Worm (Caenorhabditis elegans) whole organism, L4/young adult: Measurements from ENCODE around the gene rpac-40.

ENCODE experiments used
- W03F9.2 ChIP-seq: fragments of 150-350 bp; optimal IDR thresholded peaks from 2 replicates; lab custom pipeline; 2014; ENCODE audit warnings: missing biosample characterization, missing genetic modification characterization
- dao-5 ChIP-seq: sonication (generic microtip); optimal IDR thresholded peaks from 2 replicates; lab custom pipeline; 2016; ENCODE audit warnings: missing genotype, missing genetic modification characterization, moderate library complexity, missing compliant biosample characterization
- him-1 ChIP-seq: sonication (generic microtip); optimal IDR thresholded peaks from 2 replicates; lab custom pipeline; 2016; ENCODE audit warnings: missing genotype, missing genetic modification reagents, missing genetic modification characterization, missing compliant biosample characterization

rpac-40 gene

ce11 chrV:4199185-4199584 is at the start of gene rpac-40:
Gene rpac-40, plus strand, starts transcription at chrV:4199485.
- TF ChIP-seq W03F9.2 (tag; lab: Kevin White, UChicago) (no peak), him-1 (tag; lab: Kevin White, UChicago) (no peak), dao-5 (tag; lab: Kevin White, UChicago) (no peak)

ce11 chrV:4151400-4151799 is 47.9 kb upstream of the rpac-40 start:
- TF ChIP-seq dao-5 (tag; lab: Kevin White, UChicago) (no peak), W03F9.2 (tag; lab: Kevin White, UChicago) (no peak), him-1 (tag; lab: Kevin White, UChicago) (no peak)

ce11 chrV:4152200-4152599 is 47.1 kb upstream of the rpac-40 start, which contains the start of gene Y45G5AM.6:
Gene Y45G5AM.6, minus strand, starts transcription at chrV:4152300.
- no peak for TF ChIP-seq W03F9.2 (tag; lab: Kevin White, UChicago)
- TF ChIP-seq dao-5 (tag; lab: Kevin White, UChicago) = no peak
- TF ChIP-seq him-1 (tag; lab: Kevin White, UChicago) = no peak

- no peak for TF ChIP-seq dao-5 (tag; lab: Kevin White, UChicago)
- no peak for TF ChIP-seq him-1 (tag; lab: Kevin White, UChicago)
- TF ChIP-seq W03F9.2 (tag; lab: Kevin White, UChicago) = no peak
Measured at ce11 chrV:4157291-4157690, 42.0 kb upstream of the rpac-40 start.

ce11 chrV:4160086-4160485 is 39.2 kb upstream of the rpac-40 start, which contains the start of gene Y45G5AM.5:
Gene Y45G5AM.5, plus strand, starts transcription at chrV:4160386.
- no peak for TF ChIP-seq W03F9.2 (tag; lab: Kevin White, UChicago)

- no peak for TF ChIP-seq dao-5 (tag; lab: Kevin White, UChicago)
- no peak for TF ChIP-seq W03F9.2 (tag; lab: Kevin White, UChicago)
- TF ChIP-seq him-1 (tag; lab: Kevin White, UChicago) = no peak
Measured at ce11 chrV:4162922-4163321, 36.4 kb upstream of the rpac-40 start, which contains the start of gene Y45G5AM.4. Gene Y45G5AM.4, plus strand, starts transcription at chrV:4163222.

- TF ChIP-seq W03F9.2 (tag; lab: Kevin White, UChicago) (no peak), him-1 (tag; lab: Kevin White, UChicago) (no peak), dao-5 (tag; lab: Kevin White, UChicago) (no peak)
Measured at ce11 chrV:4164504-4164959, 34.8 kb upstream of the rpac-40 start, which contains the start of gene Y45G5AM.3. Gene Y45G5AM.3, plus strand, starts transcription at chrV:4164554.

ce11 chrV:4168045-4168444 is 31.2 kb upstream of the rpac-40 start:
- TF ChIP-seq dao-5 (tag; lab: Kevin White, UChicago) (no peak), W03F9.2 (tag; lab: Kevin White, UChicago) (no peak), him-1 (tag; lab: Kevin White, UChicago) (no peak)

- TF ChIP-seq him-1 (tag; lab: Kevin White, UChicago) (no peak), dao-5 (tag; lab: Kevin White, UChicago) (no peak), W03F9.2 (tag; lab: Kevin White, UChicago) (no peak)
Measured at ce11 chrV:4169658-4170057, 29.6 kb upstream of the rpac-40 start.

ce11 chrV:4170138-4170537 is 29.1 kb upstream of the rpac-40 start, which contains the start of gene Y45G5AM.7:
Gene Y45G5AM.7, minus strand, starts transcription at chrV:4170238.
- TF ChIP-seq him-1 (tag; lab: Kevin White, UChicago) = no peak
- TF ChIP-seq dao-5 (tag; lab: Kevin White, UChicago) = no peak
- no peak for TF ChIP-seq W03F9.2 (tag; lab: Kevin White, UChicago)

- TF ChIP-seq him-1 (tag; lab: Kevin White, UChicago) (no peak), W03F9.2 (tag; lab: Kevin White, UChicago) (peak; percentile 24), dao-5 (tag; lab: Kevin White, UChicago) (no peak)
Measured at ce11 chrV:4175624-4176023, 23.7 kb upstream of the rpac-40 start, which contains the start of the genes coh-4 and pid-5. Gene coh-4, minus strand, starts transcription at chrV:4175640. Gene pid-5, plus strand, starts transcription at chrV:4175882.

ce11 chrV:4181272-4181671 is 18.0 kb upstream of the rpac-40 start:
- TF ChIP-seq W03F9.2 (tag; lab: Kevin White, UChicago) (no peak), him-1 (tag; lab: Kevin White, UChicago) (no peak), dao-5 (tag; lab: Kevin White, UChicago) (no peak)

- no peak for TF ChIP-seq dao-5 (tag; lab: Kevin White, UChicago)
- TF ChIP-seq him-1 (tag; lab: Kevin White, UChicago) = no peak
- TF ChIP-seq W03F9.2 (tag; lab: Kevin White, UChicago) = no peak
Measured at ce11 chrV:4181727-4182126, 17.6 kb upstream of the rpac-40 start.

ce11 chrV:4182546-4182945 is 16.7 kb upstream of the rpac-40 start:
- TF ChIP-seq him-1 (tag; lab: Kevin White, UChicago) = no peak
- TF ChIP-seq W03F9.2 (tag; lab: Kevin White, UChicago) = no peak
- TF ChIP-seq dao-5 (tag; lab: Kevin White, UChicago) = no peak
